Worm (Caenorhabditis elegans): ENCODE measurements around the gene srh-61.

Gene srh-61

DNA sequence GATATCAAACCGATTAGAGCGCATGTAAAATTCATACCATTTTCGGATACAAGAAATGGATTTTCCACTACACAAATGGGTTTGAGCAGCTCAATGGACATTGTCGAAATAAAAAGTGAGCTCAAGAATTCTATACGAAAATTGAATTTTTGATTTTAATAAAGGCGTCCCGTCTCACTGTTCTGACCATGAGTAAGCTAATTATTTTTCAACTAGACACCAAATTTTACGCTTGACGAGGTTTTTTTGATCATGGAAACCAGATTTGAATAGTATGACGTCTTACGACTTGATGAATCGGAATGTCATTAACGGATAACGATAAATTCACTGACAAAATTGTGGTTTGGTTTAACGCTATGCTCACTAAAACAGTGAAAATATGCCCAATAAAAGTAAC is at the start of gene srh-61:
srh-61 (minus strand) TSS at position 101 of the 400 bp plus-strand sequence.
- TF ChIP-seq tag-97 (GFP tag; IDR thresholded peaks at IDR 0.05) (no peak), mxl-2 (GFP tag; conservative IDR thresholded peaks at IDR 0.05) (no peak), lin-29 (GFP tag; IDR thresholded peaks at IDR 0.05) (no peak), unc-62 (GFP tag; optimal IDR thresholded peaks at IDR 0.05 in 1 of 2) (peak in 1 of 2 experiments; percentile 49), unc-62 (tag; optimal IDR thresholded peaks at IDR 0.05) (no peak), mxl-3 (GFP tag; optimal IDR thresholded peaks at IDR 0.05) (no peak)

DNA sequence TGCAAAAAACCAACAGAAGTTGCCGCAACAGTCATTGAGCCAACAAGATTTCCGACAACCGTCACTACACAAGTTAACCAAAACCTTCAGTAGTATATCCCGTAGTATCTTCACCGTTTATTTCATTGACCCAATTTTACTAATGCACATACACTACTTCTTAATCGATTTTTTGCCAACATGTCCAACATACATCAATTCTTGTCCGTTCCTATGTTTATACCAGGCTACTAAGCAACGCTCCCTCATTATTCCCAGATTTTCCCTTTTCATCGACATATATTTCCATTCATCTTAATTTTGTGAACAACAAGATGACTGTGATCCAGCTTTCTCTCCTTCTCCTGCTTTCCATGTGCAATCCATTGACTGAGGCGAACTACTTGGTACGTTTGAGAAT is 49.6 kb upstream of the srh-61 start, which contains the start of gene F49C5.7:
F49C5.7 (plus strand) TSS at position 301 of the 400 bp plus-strand sequence.
- no peak for TF ChIP-seq mdt-29 (GFP tag; IDR thresholded peaks at IDR 0.05)
- no peak for TF ChIP-seq zip-11 (GFP tag; IDR thresholded peaks at IDR 0.05)
- TF ChIP-seq hlh-30 (tag; optimal IDR thresholded peaks at IDR 0.05; ENCODE audit: insufficient read depth): no peak
- TF ChIP-seq nhr-76 (tag; optimal IDR thresholded peaks at IDR 0.05): no peak
- no peak for TF ChIP-seq F49E8.2 (tag; optimal IDR thresholded peaks at IDR 0.05; ENCODE audit: borderline replicate concordance)
- no peak for TF ChIP-seq F37D6.2 (tag; optimal IDR thresholded peaks at IDR 0.05)
- no peak for TF ChIP-seq hif-1 (tag; optimal IDR thresholded peaks at IDR 0.05)
- TF ChIP-seq zip-2 (tag; optimal IDR thresholded peaks at IDR 0.05): no peak
- TF ChIP-seq rbr-2 (tag; optimal IDR thresholded peaks at IDR 0.05): no peak
- no peak for TF ChIP-seq ces-1 (GFP tag; optimal IDR thresholded peaks at IDR 0.05)

DNA sequence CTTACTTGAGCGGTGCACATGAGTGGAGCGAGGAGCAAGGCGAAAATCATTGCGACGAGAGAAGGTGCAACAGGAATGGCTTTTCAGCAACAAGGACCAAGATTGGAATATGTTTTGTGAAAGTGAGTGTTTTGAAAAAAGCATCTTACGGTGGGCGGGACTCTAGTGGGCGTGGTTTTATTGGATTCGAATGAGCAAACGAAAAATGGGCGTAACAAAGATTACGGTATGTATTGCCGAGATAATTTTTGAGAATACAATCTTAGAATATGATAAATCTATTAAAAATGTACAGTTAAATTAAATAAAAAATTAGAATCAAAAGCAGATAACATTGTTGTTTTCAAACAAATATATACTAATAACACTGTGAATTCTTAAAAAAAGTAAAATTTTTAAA is 44.0 kb upstream of the srh-61 start, which contains the start of gene F49C5.12:
F49C5.12 (minus strand) TSS at position 101 of the 400 bp plus-strand sequence.
- TF ChIP-seq daf-8 (GFP tag; IDR thresholded peaks at IDR 0.05) (no peak), madf-9 (GFP tag; conservative IDR thresholded peaks at IDR 0.05) (no peak), mdl-1 (tag; optimal IDR thresholded peaks at IDR 0.05) (no peak), nhr-41 (GFP tag; IDR thresholded peaks at IDR 0.05) (no peak), daf-19 (GFP tag; conservative IDR thresholded peaks at IDR 0.05) (no peak), F37D6.2 (tag; optimal IDR thresholded peaks at IDR 0.05) (no peak), zfp-3 (GFP tag; conservative IDR thresholded peaks at IDR 0.05) (no peak), mep-1 (tag; optimal IDR thresholded peaks at IDR 0.05) (no peak), pqm-1 (tag; optimal IDR thresholded peaks at IDR 0.05) (no peak), unc-62 (GFP tag; optimal IDR thresholded peaks at IDR 0.05 in 1 of 2) (no peak), unc-62 (tag; optimal IDR thresholded peaks at IDR 0.05) (no peak)

DNA sequence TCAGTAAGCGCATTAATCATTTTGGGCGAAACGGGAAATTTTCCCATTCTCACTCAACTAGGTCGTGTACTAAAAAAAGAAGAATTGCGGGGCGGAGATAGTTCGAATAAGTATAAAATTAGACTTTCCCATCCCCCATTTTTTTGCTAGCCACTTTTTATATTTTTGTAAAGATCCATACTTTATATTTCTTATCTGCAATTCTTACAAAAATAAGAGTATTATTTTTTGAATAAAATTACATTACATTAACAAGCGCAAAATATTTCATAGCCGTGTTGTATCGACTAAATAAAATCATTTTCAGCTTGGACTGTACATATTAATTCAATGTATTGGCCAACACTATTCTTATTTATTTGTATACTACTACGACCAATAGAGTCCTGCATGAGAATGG is 39.4 kb upstream of the srh-61 start, which contains the start of gene F49C5.11:
F49C5.11 (plus strand) TSS at position 301 of the 400 bp plus-strand sequence.
- TF ChIP-seq ceh-20 (GFP tag; IDR thresholded peaks at IDR 0.05) (no peak), F26F4.8 (GFP tag; conservative IDR thresholded peaks at IDR 0.05) (no peak), hmg-1.1 (GFP tag; IDR thresholded peaks at IDR 0.05) (no peak), dmd-9 (GFP tag; IDR thresholded peaks at IDR 0.05) (no peak), unc-62 (GFP tag; optimal IDR thresholded peaks at IDR 0.05 in 1 of 2) (peak in 1 of 2 experiments; percentile 89), unc-62 (tag; optimal IDR thresholded peaks at IDR 0.05) (no peak)

DNA sequence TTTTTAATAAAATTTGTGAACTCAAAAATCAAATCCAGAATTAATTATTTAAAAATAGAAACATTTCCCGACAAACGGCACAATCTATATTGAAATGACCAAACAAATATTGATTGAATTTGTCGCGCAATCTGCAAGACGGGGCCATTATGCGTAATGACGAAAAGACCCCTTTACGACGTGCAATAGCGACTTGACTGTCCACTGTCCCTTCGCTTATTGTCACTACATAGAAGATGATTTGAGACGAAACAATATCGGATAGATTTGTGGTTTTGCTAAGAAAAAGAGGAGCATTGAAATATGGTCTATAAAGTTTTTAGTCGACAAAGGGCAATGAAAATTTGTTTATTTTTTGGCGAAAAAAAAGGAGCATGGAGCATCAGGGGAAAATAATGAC is 34.7 kb upstream of the srh-61 start:
- TF ChIP-seq aha-1 (tag) (peak; percentile 55), unc-62 (GFP tag; optimal IDR thresholded peaks at IDR 0.05 in 1 of 2) (no peak), unc-62 (tag; optimal IDR thresholded peaks at IDR 0.05) (no peak), saeg-2 (GFP tag; IDR thresholded peaks at IDR 0.05) (no peak)

DNA sequence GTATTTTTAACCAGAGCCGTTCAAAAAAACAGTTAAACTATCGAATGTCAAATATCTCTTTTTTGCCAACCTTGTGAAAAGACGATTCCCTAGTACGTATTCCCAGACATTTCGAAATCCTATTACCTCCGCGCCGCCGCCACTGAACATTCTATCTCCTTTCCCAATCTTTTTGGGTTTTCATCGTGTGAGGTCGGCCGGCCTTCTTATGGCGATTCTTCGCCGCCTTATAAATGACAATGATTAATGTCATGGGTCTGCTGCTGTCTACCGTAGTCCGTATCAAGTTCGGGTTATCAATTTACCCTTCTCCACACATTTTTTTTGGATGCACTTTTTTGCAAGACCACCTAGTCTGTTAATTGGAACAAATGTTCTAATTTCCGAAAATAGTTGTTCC is 33.4 kb upstream of the srh-61 start:
- TF ChIP-seq dmd-6 (GFP tag; IDR thresholded peaks at IDR 0.05): no peak
- TF ChIP-seq ZK337.2 (GFP tag; IDR thresholded peaks at IDR 0.05): no peak
- no peak for TF ChIP-seq unc-39 (tag; optimal IDR thresholded peaks at IDR 0.05)
- TF ChIP-seq spr-1 (tag; optimal IDR thresholded peaks at IDR 0.05): no peak
- peak; percentile 47 for TF ChIP-seq nhr-28 (tag; optimal IDR thresholded peaks at IDR 0.05)
- TF ChIP-seq hlh-11 (tag; optimal IDR thresholded peaks at IDR 0.05): no peak
- TF ChIP-seq ceh-62 (tag; optimal IDR thresholded peaks at IDR 0.05): no peak
- no peak for TF ChIP-seq nhr-10 (tag; optimal IDR thresholded peaks at IDR 0.05)
- peak in 1 of 2 experiments; percentile 80 for TF ChIP-seq unc-62 (GFP tag; optimal IDR thresholded peaks at IDR 0.05 in 1 of 2)
- TF ChIP-seq unc-62 (tag; optimal IDR thresholded peaks at IDR 0.05): no peak
- no peak for TF ChIP-seq skn-1 (tag; optimal IDR thresholded peaks at IDR 0.05)
- TF ChIP-seq arid-1 (GFP tag; conservative IDR thresholded peaks at IDR 0.05): no peak
- peak; percentile 16 for TF ChIP-seq cey-2 (tag; optimal IDR thresholded peaks at IDR 0.05; ENCODE audit: borderline replicate concordance, insufficient read depth)
- no peak for TF ChIP-seq pqm-1 (tag; optimal IDR thresholded peaks at IDR 0.05)
- no peak for TF ChIP-seq nhr-11 (tag; optimal IDR thresholded peaks at IDR 0.05)
- TF ChIP-seq dmd-9 (GFP tag; IDR thresholded peaks at IDR 0.05): no peak
- peak; percentile 78 for TF ChIP-seq aha-1 (tag)

Data from whole organism, L4 larva.